Fruit fly (Drosophila melanogaster): Measurements from ENCODE around the gene CG10467.

The CG10467 gene

dm6 chr3L:6094697-6095096 lies at the start of gene CG10467, which contains the start of gene loj:
Gene CG10467, minus strand, starts transcription at chr3L:6094747.
Gene loj, plus strand, starts transcription at chr3L:6094987.
- TF ChIP-seq CG6163 (GFP tag; IDR thresholded peaks at IDR 0.05): peak; percentile 94
- peak; percentile 87 for TF ChIP-seq net (GFP tag; optimal IDR thresholded peaks at IDR 0.05)
- peak; percentile 92 for TF ChIP-seq pdm3 (GFP tag; optimal IDR thresholded peaks at IDR 0.05)
- TF ChIP-seq lz (GFP tag; optimal IDR thresholded peaks at IDR 0.05): peak; percentile 82
- peak; percentile 65 for TF ChIP-seq Blimp-1 (GFP tag; optimal IDR thresholded peaks at IDR 0.05)
- peak; percentile 92 for TF ChIP-seq CG4318 (GFP tag; optimal IDR thresholded peaks at IDR 0.05)
- peak; percentile 22 for TF ChIP-seq CG9139 (GFP tag; optimal IDR thresholded peaks at IDR 0.05)
- TF ChIP-seq fd85E (GFP tag; optimal IDR thresholded peaks at IDR 0.05): peak; percentile 40
- peak; percentile 96 for TF ChIP-seq OdsH (GFP tag; optimal IDR thresholded peaks at IDR 0.05)
- peak; percentile 68 for TF ChIP-seq vri (GFP tag; optimal IDR thresholded peaks at IDR 0.05)
- peak; percentile 83 for TF ChIP-seq CG6792 (GFP tag; optimal IDR thresholded peaks at IDR 0.05)
- peak; percentile 80 for TF ChIP-seq topi (GFP tag; optimal IDR thresholded peaks at IDR 0.05)
- TF ChIP-seq CG7368 (GFP tag; optimal IDR thresholded peaks at IDR 0.05): peak; percentile 84
- peak; percentile 95 for TF ChIP-seq CG11902 (GFP tag; optimal IDR thresholded peaks at IDR 0.05)
- peak; percentile 75 for TF ChIP-seq CG6808 (GFP tag; optimal IDR thresholded peaks at IDR 0.05)
- TF ChIP-seq Gug (GFP tag; IDR thresholded peaks at IDR 0.05): peak; percentile 91
- peak; percentile 80 for TF ChIP-seq fd59A (GFP tag; optimal IDR thresholded peaks at IDR 0.05)
- TF ChIP-seq CG15336 (GFP tag; IDR thresholded peaks at IDR 0.05): no peak; the same call in 1 of the 2 replicates
- TF ChIP-seq CG31627 (GFP tag; optimal IDR thresholded peaks at IDR 0.05): peak; percentile 92
- TF ChIP-seq CG3032 (tag; optimal IDR thresholded peaks at IDR 0.05): peak; percentile 92
- peak; percentile 88 for TF ChIP-seq svp (GFP tag)
- TF ChIP-seq CG6276 (GFP tag; optimal IDR thresholded peaks at IDR 0.05): peak; percentile 52
- TF ChIP-seq CG32006 (GFP tag; optimal IDR thresholded peaks at IDR 0.05): peak; percentile 92
- TF ChIP-seq CG34406 (GFP tag; optimal IDR thresholded peaks at IDR 0.05): peak; percentile 90
- TF ChIP-seq Eip78C (GFP tag): peak; percentile 94
- peak; percentile 89 for TF ChIP-seq CG10669 (GFP tag; optimal IDR thresholded peaks at IDR 0.05)
- TF ChIP-seq Hr38 (GFP tag; optimal IDR thresholded peaks at IDR 0.05): peak; percentile 40
- TF ChIP-seq dac (GFP tag; optimal IDR thresholded peaks at IDR 0.05): peak; percentile 78
- TF ChIP-seq CG1621 (tag; optimal IDR thresholded peaks at IDR 0.05): peak; percentile 76
- peak; percentile 68 for TF ChIP-seq spab (GFP tag; optimal IDR thresholded peaks at IDR 0.05)
- peak; percentile 85 for TF ChIP-seq CG8319 (GFP tag; optimal IDR thresholded peaks at IDR 0.05)
- peak; percentile 89 for TF ChIP-seq esn (GFP tag; optimal IDR thresholded peaks at IDR 0.05)
- TF ChIP-seq salr (GFP tag; optimal IDR thresholded peaks at IDR 0.05): peak; percentile 74 to 83
- peak; percentile 94 for TF ChIP-seq eg (GFP tag; IDR thresholded peaks at IDR 0.05)
- TF ChIP-seq Hr4 (GFP tag; optimal IDR thresholded peaks at IDR 0.05): peak; percentile 90
- TF ChIP-seq CG16779 (tag; optimal IDR thresholded peaks at IDR 0.05): no peak
- peak; percentile 94 for TF ChIP-seq acj6 (GFP tag; optimal IDR thresholded peaks at IDR 0.05)
- TF ChIP-seq dsx (GFP tag; optimal IDR thresholded peaks at IDR 0.05; ENCODE audit: poor library complexity, severe bottlenecking): peak; percentile 82
- no peak for TF ChIP-seq CG6854 (GFP tag; optimal IDR thresholded peaks at IDR 0.05)
- peak in 1 of 2 experiments; percentile 53 for TF ChIP-seq ss (GFP tag; optimal IDR thresholded peaks at IDR 0.05)
- TF ChIP-seq CG3919 (GFP tag; optimal IDR thresholded peaks at IDR 0.05): peak; percentile 91
- TF ChIP-seq cyc (GFP tag; optimal IDR thresholded peaks at IDR 0.05): peak; percentile 93
- TF ChIP-seq Hr39 (GFP tag; optimal IDR thresholded peaks at IDR 0.05): peak; percentile 92
- peak; percentile 85 for TF ChIP-seq Ets21C (GFP tag; optimal IDR thresholded peaks at IDR 0.05)
- peak; percentile 96 for TF ChIP-seq CG10631 (GFP tag; optimal IDR thresholded peaks at IDR 0.05)
- peak; percentile 83 for TF ChIP-seq fkh (GFP tag; optimal IDR thresholded peaks at IDR 0.05)
- peak; percentile 91 for TF ChIP-seq achi (GFP tag; optimal IDR thresholded peaks at IDR 0.05)
- peak; percentile 80 for TF ChIP-seq CG11762 (GFP tag; optimal IDR thresholded peaks at IDR 0.05; ENCODE audit: insufficient read depth)
- peak; percentile 22 for TF ChIP-seq Eip93F (GFP tag; optimal IDR thresholded peaks at IDR 0.05)
- TF ChIP-seq CG8632 (GFP tag; optimal IDR thresholded peaks at IDR 0.05): peak; percentile 87
- TF ChIP-seq Met (GFP tag; optimal IDR thresholded peaks at IDR 0.05): peak; percentile 87
- peak; percentile 94 for TF ChIP-seq CG11294 (GFP tag; IDR thresholded peaks at IDR 0.05)

Measured in whole organism, prepupa.